Worm (Caenorhabditis elegans) whole organism, L4/young adult: ENCODE data around the gene clec-56.

ENCODE experiments used
- W03F9.2 ChIP-seq: fragments of 150-350 bp; optimal IDR thresholded peaks from 2 replicates; lab custom pipeline; 2014; ENCODE audit warnings: missing biosample characterization, missing genetic modification characterization
- dao-5 ChIP-seq: sonication (generic microtip); optimal IDR thresholded peaks from 2 replicates; lab custom pipeline; 2016; ENCODE audit warnings: missing genotype, missing genetic modification characterization, moderate library complexity, missing compliant biosample characterization
- him-1 ChIP-seq: sonication (generic microtip); optimal IDR thresholded peaks from 2 replicates; lab custom pipeline; 2016; ENCODE audit warnings: missing genotype, missing genetic modification reagents, missing genetic modification characterization, missing compliant biosample characterization

The clec-56 gene

DNA sequence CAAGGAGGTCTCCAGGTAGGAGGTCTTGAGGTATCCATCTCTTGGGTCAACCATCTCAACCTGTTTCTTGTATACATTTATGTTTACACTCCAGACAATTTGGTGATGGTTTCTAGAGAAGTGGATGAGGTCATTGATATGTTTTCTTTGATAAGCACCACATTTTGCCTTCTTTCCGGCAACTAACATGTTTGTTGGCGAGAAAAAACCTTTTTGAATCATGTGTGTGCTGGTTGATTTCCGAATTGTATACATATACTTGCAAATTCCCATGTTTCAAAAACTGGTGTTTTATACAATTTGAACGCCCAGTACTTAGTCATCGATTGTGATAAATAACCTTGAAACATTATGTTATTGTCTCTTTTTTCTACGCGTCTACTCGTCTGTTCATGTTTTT, 29.9 kb downstream of the clec-56 start:
- no peak for TF ChIP-seq him-1
- no peak for TF ChIP-seq dao-5 (tag; lab: Kevin White, UChicago)
- TF ChIP-seq W03F9.2 (tag; lab: Kevin White, UChicago), result no peak

ce11 chrV:14504774-14505173, 30.6 kb downstream of the clec-56 start:
- TF ChIP-seq him-1 (no peak), dao-5 (tag; lab: Kevin White, UChicago) (no peak), W03F9.2 (tag; lab: Kevin White, UChicago) (no peak)

DNA sequence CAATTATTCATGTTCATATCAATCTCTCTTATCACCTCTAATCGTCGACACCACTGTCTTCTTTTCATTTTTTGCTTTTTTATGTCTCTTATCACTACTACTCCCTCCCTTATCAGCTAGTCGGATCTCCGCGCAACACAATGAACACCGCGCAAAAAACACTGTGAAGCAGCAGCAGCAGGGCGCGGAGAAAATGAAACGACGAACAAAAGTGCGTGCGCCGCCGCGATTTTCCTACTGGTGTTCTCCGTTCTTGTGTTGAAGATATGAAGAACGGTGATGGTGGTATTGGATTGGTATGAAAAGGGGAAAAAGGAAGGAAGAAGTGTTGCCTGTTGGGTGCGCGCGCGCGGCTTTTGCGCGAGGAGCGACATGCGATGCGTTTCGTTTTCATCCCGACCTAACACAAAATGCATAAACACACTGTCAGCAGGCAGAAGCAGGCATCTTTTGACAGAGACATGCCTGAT, 31.6 kb downstream of the clec-56 start:
- TF ChIP-seq dao-5 (tag; lab: Kevin White, UChicago) (no peak), W03F9.2 (tag; lab: Kevin White, UChicago) (no peak), him-1 (no peak)

ce11 chrV:14506713-14507675, 32.8 kb downstream of the clec-56 start:
- TF ChIP-seq W03F9.2 (tag; lab: Kevin White, UChicago) (no peak), him-1 (no peak), dao-5 (tag; lab: Kevin White, UChicago) (no peak)

DNA sequence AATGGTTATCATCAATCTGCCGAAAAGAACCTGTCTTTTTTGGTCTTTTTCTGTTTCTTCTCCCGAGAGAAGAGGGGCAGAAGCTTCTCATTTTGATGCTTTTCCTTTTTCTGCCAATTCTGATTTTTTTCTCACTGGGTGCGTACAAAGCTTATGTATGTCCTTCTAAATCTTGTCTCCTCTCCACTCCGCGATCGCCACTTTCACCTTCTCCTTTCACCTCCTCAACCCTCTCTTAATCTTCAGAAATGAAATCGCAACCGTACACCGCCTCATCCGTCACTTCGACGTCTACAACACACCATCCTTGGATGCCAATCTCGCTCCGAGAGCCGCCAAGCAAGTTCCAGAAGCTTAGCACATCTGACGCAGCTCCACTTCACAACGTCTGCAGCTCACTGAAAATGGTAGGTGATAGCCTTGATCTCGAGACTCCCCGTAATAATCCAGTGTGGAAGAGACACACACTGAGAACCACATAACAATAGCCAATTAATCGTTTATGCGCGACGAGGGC, 33.9 kb downstream of the clec-56 start, which contains the start of gene R02D5.1:
Gene R02D5.1, plus strand, starts transcription at position 245 of the 517 bp plus-strand sequence.
- TF ChIP-seq W03F9.2 (tag; lab: Kevin White, UChicago), result no peak
- TF ChIP-seq dao-5 (tag; lab: Kevin White, UChicago), result no peak

- no peak for TF ChIP-seq dao-5 (tag; lab: Kevin White, UChicago)
- no peak for TF ChIP-seq him-1
- TF ChIP-seq W03F9.2 (tag; lab: Kevin White, UChicago), result no peak
These were observed 34.4 kb downstream of the clec-56 start for ce11 chrV:14508556-14508955.

ce11 chrV:14510746-14511145, 36.5 kb downstream of the clec-56 start, which contains the start of gene R02D5.9:
Gene R02D5.9, minus strand, starts transcription at chrV:14511123.
- no peak for TF ChIP-seq him-1
- no peak for TF ChIP-seq dao-5 (tag; lab: Kevin White, UChicago)
- TF ChIP-seq W03F9.2 (tag; lab: Kevin White, UChicago), result no peak

DNA sequence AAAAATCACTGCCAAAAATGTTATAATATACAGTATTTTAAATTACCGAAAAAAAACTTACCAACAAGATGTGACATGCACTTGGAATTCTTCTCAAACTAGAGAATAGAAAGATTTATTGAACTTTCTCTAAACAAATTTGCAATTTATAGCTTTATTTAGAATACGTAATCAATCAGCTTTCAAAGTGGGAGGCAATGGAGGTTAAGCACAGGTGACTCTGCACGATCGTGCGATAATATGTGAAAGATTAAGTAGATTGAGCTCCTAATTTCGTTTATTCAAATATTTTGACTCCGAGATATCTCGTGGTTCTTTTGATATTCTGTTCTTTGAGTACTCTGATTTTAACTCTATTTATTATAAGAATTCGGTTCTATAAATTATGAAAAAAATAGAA, 43.8 kb downstream of the clec-56 start, which contains the start of gene R02D5.6:
Gene R02D5.6, minus strand, starts transcription at position 101 of the 400 bp plus-strand sequence.
- no peak for TF ChIP-seq dao-5 (tag; lab: Kevin White, UChicago)
- no peak for TF ChIP-seq W03F9.2 (tag; lab: Kevin White, UChicago)
- TF ChIP-seq him-1, result no peak

DNA sequence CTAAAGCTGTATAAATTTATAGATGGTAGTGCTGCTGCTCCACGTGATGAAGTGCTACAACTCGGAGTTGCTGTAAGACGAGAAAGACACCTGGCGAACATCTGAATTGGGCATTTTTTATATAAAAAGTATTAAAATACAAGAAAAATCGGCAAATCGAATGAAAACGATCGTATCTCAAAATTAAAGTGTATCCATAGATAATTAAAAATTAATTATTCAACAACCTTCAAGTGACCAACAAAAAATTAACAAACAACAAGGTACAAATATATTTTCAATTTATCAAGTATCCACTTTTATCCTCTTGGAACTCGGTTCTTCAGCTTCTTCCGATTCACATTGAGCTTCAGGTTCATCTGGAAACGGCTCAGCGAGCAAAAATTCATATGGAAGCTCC, 45.1 kb downstream of the clec-56 start, which contains the start of gene R02D5.8:
Gene R02D5.8, minus strand, starts transcription at position 101 of the 400 bp plus-strand sequence.
- TF ChIP-seq W03F9.2 (tag; lab: Kevin White, UChicago), result no peak
- no peak for TF ChIP-seq him-1
- TF ChIP-seq dao-5 (tag; lab: Kevin White, UChicago), result no peak

ce11 chrV:14521000-14521399, 46.8 kb downstream of the clec-56 start, which contains the start of gene C53A5.17:
Gene C53A5.17, minus strand, starts transcription at chrV:14521100.
- TF ChIP-seq dao-5 (tag; lab: Kevin White, UChicago) (no peak), W03F9.2 (tag; lab: Kevin White, UChicago) (no peak), him-1 (no peak)

DNA sequence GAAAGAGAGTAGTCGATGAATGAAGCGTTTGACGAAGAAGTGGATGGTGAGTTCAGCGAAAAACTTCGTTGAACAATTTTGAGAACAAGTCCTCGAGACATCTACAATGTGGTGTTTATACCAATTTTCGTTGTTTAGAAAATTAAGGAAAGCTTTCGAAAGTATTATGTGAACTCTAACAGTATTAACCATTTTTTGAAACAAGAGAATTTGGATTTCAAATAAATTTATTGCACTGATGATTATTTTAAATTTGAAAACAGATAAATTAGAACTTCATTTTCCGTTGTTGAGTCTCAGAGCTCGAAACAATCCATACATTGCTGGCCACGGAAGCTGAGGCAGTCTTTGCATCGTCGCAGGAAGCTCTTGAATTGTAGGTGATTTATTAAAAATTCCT, 48.3 kb downstream of the clec-56 start, which contains the start of gene C53A5.16:
Gene C53A5.16, minus strand, starts transcription at position 101 of the 400 bp plus-strand sequence.
- no peak for TF ChIP-seq W03F9.2 (tag; lab: Kevin White, UChicago)
- no peak for TF ChIP-seq dao-5 (tag; lab: Kevin White, UChicago)
- no peak for TF ChIP-seq him-1

DNA sequence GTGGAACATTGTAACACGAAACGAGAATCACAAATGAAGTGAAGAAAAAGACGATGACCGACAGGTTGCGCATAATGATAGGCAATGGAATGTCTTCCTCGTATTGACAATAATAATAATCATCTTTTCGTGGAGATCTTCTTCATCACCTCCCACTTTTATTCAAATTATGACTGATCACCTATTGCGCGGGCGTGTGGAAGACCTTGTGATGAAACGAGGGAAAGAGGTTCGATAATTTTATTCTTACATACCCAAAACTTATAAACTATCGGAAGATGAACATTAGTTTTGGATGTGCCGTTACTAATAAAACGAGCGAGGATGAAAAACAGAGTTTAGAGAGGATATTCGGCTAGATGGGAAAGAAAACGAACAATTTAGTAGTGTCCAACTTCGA, 48.9 kb downstream of the clec-56 start, which contains the start of gene C53A5.2:
Gene C53A5.2, minus strand, starts transcription at position 101 of the 400 bp plus-strand sequence.
- TF ChIP-seq W03F9.2 (tag; lab: Kevin White, UChicago) (no peak), dao-5 (tag; lab: Kevin White, UChicago) (no peak), him-1 (no peak)

DNA sequence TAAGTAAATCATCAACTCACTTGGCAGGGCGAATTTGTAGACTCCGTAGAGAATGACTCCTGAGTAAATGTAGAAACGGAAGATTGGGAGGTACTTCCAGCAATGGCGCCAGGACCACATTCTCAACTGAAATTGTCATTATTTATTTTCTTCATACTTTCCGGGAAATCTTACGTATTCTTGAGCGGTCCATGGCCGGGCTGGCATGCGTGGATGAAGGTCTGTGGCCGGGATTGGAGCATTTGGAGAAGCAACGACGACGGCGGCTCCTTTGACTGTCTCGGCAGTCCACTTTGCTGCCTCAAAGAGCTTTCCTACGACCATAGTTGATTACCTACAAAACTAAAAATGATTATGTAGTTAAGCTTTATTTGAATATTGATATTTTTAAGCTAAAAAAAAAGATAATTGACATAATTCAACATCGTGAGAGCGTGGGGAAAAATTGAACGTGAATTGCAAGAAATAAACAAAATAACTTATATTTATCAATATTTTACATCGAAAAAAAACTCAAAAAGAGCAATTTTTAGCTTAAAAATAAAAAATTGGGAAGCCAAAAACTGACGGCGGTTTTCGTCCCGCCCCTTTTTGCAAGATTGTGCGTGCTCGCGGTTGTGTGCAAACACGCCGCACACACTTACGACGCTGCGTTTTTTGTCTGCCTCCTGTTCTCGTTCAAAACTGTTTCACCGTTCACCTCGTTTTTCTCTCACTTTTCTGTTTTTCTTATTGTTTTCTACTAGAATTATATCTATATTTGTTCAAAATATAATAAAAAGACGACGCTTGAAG, 49.8 kb downstream of the clec-56 start, which contains the start of gene ril-1:
Gene ril-1, minus strand, starts transcription at position 342 of the 795 bp plus-strand sequence.
- TF ChIP-seq dao-5 (tag; lab: Kevin White, UChicago) (no peak), him-1 (no peak), W03F9.2 (tag; lab: Kevin White, UChicago) (peak; percentile 50)
